Fruit fly (Drosophila melanogaster) whole organism, embryonic: Measurements from ENCODE around the gene Pfas.

Source experiments
- Abd-B ChIP-seq: fragments of 200-800 bp; sonication (Bioruptor generic); optimal IDR thresholded peaks from 2 replicates; lab custom pipeline; 2018; ENCODE audit warnings: missing biosample characterization, mild to moderate bottlenecking, missing genetic modification characterization, moderate library complexity
- Ada2b ChIP-seq: fragments of 200-800 bp; sonication (Bioruptor generic); IDR thresholded peaks from 2 replicates; pipeline ENCODE4 v1.3.6; 2022; ENCODE audit warnings: missing biosample characterization, missing genetic modification characterization
- Asciz ChIP-seq: fragments of 200-800 bp; sonication (Bioruptor generic); optimal IDR thresholded peaks from 2 replicates; lab custom pipeline; 2017; ENCODE audit warnings: missing biosample characterization, mild to moderate bottlenecking, missing genetic modification characterization, missing genetic modification reagents
- CG10267 ChIP-seq: fragments of 200-800 bp; sonication (Bioruptor generic); optimal IDR thresholded peaks from 2 replicates; lab custom pipeline; 2018; ENCODE audit warnings: missing biosample characterization, mild to moderate bottlenecking, missing genetic modification characterization, moderate library complexity
- CG11456 ChIP-seq: fragments of 200-800 bp; sonication (Bioruptor generic); IDR thresholded peaks from 3 replicates; pipeline ENCODE4 v1.3.6; 2022; ENCODE audit warnings: missing biosample characterization, missing genetic modification characterization
- CG11696 ChIP-seq: fragments of 200-800 bp; sonication (Bioruptor generic); IDR thresholded peaks from 2 replicates; pipeline ENCODE4 v1.3.6; 2022; ENCODE audit warnings: missing biosample characterization, missing genetic modification characterization
- CG12391 ChIP-seq: fragments of 200-800 bp; sonication (Bioruptor generic); optimal IDR thresholded peaks from 3 replicates; lab custom pipeline; 2018; ENCODE audit warnings: missing biosample characterization, mild to moderate bottlenecking, missing genetic modification characterization, moderate library complexity
- CG13296 ChIP-seq: fragments of 200-800 bp; sonication (Bioruptor generic); optimal IDR thresholded peaks from 3 replicates; lab custom pipeline; 2018; ENCODE audit warnings: missing biosample characterization, mild to moderate bottlenecking, missing genetic modification characterization
- CG15696 ChIP-seq: fragments of 200-800 bp; sonication (Bioruptor generic); optimal IDR thresholded peaks from 2 replicates; lab custom pipeline; 2019; ENCODE audit warnings: missing biosample characterization, mild to moderate bottlenecking, missing genetic modification characterization, moderate library complexity
- CG1647 ChIP-seq: fragments of 200-800 bp; sonication (Bioruptor generic); optimal IDR thresholded peaks from 3 replicates; lab custom pipeline; 2016; ENCODE audit warnings: missing biosample characterization, missing genetic modification characterization
- CG18476 ChIP-seq: fragments of 200-800 bp; sonication (Bioruptor generic); optimal IDR thresholded peaks from 2 replicates; lab custom pipeline; 2016; ENCODE audit warnings: missing biosample characterization, mild to moderate bottlenecking, missing genetic modification characterization
- CG2116 ChIP-seq: fragments of 200-800 bp; sonication (Bioruptor generic); optimal IDR thresholded peaks from 3 replicates; lab custom pipeline; 2018; ENCODE audit warnings: missing biosample characterization, mild to moderate bottlenecking, missing genetic modification characterization
- CG31441 ChIP-seq: fragments of 200-800 bp; sonication (Bioruptor generic); IDR thresholded peaks from 2 replicates; pipeline ENCODE4 v1.3.6; 2022; ENCODE audit warnings: missing biosample characterization, missing genetic modification characterization
- CG34376 ChIP-seq: fragments of 200-800 bp; sonication (Bioruptor generic); optimal IDR thresholded peaks from 2 replicates; lab custom pipeline; 2018; ENCODE audit warnings: missing biosample characterization, mild to moderate bottlenecking, missing genetic modification characterization
- CG4707 ChIP-seq: fragments of 200-800 bp; sonication (Bioruptor generic); optimal IDR thresholded peaks from 2 replicates; lab custom pipeline; 2018; ENCODE audit warnings: missing biosample characterization, mild to moderate bottlenecking, missing genetic modification characterization, moderate library complexity
- CG7357 ChIP-seq: fragments of 200-800 bp; sonication (Bioruptor generic); IDR thresholded peaks from 3 replicates; pipeline ENCODE4 v1.3.6; 2022; ENCODE audit warnings: missing biosample characterization, missing genetic modification characterization
- Chrac-16 ChIP-seq: fragments of 200-800 bp; sonication (Bioruptor generic); optimal IDR thresholded peaks from 3 replicates; lab custom pipeline; 2016; ENCODE audit warnings: missing biosample characterization, missing genetic modification characterization
- CkIIα-i1 ChIP-seq: fragments of 200-800 bp; sonication (Bioruptor generic); IDR thresholded peaks from 2 replicates; pipeline ENCODE4 v1.3.6; 2022; ENCODE audit warnings: missing biosample characterization, missing genetic modification characterization
- Eip74EF ChIP-seq, 2 experiments: fragments of 200-800 bp in 1 of 2; fragments of >200 bp in 1 of 2; sonication (Bioruptor generic) in 1 of 2; optimal IDR thresholded peaks; 2 replicates each; lab custom pipeline; 2017 to 2019; ENCODE audit warnings: missing biosample characterization in 2 of 2, missing genetic modification characterization in 2 of 2, mild to moderate bottlenecking in 1 of 2, moderate library complexity in 1 of 2
- GATAe ChIP-seq: fragments of 200-800 bp; sonication (Bioruptor generic); conservative IDR thresholded peaks from 2 replicates; pipeline ENCODE4 v1.3.6; 2022; ENCODE audit warnings: missing biosample characterization, missing genetic modification characterization
- HLHmδ ChIP-seq: fragments of 200-800 bp; sonication (Bioruptor generic); optimal IDR thresholded peaks from 2 replicates; lab custom pipeline; 2018; ENCODE audit warnings: missing biosample characterization, mild to moderate bottlenecking, missing genetic modification characterization, moderate library complexity
- Hey ChIP-seq: fragments of 200-800 bp; sonication (Bioruptor generic); optimal IDR thresholded peaks from 3 replicates; lab custom pipeline; 2018; ENCODE audit warnings: missing biosample characterization, mild to moderate bottlenecking, missing genetic modification characterization
- HmgZ ChIP-seq: fragments of 200-800 bp; sonication (Bioruptor generic); optimal IDR thresholded peaks from 2 replicates; lab custom pipeline; 2018; ENCODE audit warnings: missing biosample characterization, mild to moderate bottlenecking, missing genetic modification characterization
- Hmr ChIP-seq: fragments of 200-800 bp; sonication (Bioruptor generic); optimal IDR thresholded peaks from 3 replicates; lab custom pipeline; 2017; ENCODE audit warnings: mild to moderate bottlenecking, missing biosample characterization, missing genetic modification reagents, missing genetic modification characterization
- Hr39 ChIP-seq: fragments of >200 bp; optimal IDR thresholded peaks from 2 replicates; lab custom pipeline; 2017
- Jarid2 ChIP-seq: fragments of 200-800 bp; sonication (Bioruptor generic); optimal IDR thresholded peaks from 3 replicates; lab custom pipeline; 2017; ENCODE audit warnings: mild to moderate bottlenecking, missing biosample characterization, missing genetic modification reagents, missing genetic modification characterization
- MBD-R2 ChIP-seq: fragments of 200-800 bp; sonication (Bioruptor generic); IDR thresholded peaks from 2 replicates; pipeline ENCODE4 v1.3.6; 2022; ENCODE audit warnings: missing biosample characterization, missing genetic modification characterization
- Myb ChIP-seq: fragments of 200-800 bp; sonication (Bioruptor generic); optimal IDR thresholded peaks from 2 replicates; lab custom pipeline; 2016; ENCODE audit warnings: missing biosample characterization, missing genetic modification characterization
- Side ChIP-seq: fragments of 200-800 bp; sonication (Bioruptor generic); optimal IDR thresholded peaks from 2 replicates; lab custom pipeline; 2016; ENCODE audit warnings: missing biosample characterization, missing genetic modification characterization
- Six4 ChIP-seq: fragments of 200-800 bp; sonication (Bioruptor generic); optimal IDR thresholded peaks from 2 replicates; lab custom pipeline; 2016; ENCODE audit warnings: missing biosample characterization, missing genetic modification characterization
- Xbp1 ChIP-seq: fragments of 200-800 bp; sonication (Bioruptor generic); optimal IDR thresholded peaks from 3 replicates; lab custom pipeline; 2016; ENCODE audit warnings: missing biosample characterization, mild to moderate bottlenecking, missing genetic modification characterization
- bsh ChIP-seq, 2 experiments: fragments of 200-800 bp; sonication (Bioruptor generic); optimal IDR thresholded peaks; 2 replicates each; lab custom pipeline; 2017 to 2018; ENCODE audit warnings: mild to moderate bottlenecking in 2 of 2, missing biosample characterization in 2 of 2, missing genetic modification characterization in 2 of 2, moderate library complexity in 1 of 2
- croc ChIP-seq: fragments of 200-800 bp; sonication (Bioruptor generic); conservative IDR thresholded peaks from 3 replicates; pipeline ENCODE4 v1.3.6; 2022; ENCODE audit warnings: missing biosample characterization, missing genetic modification characterization
- crp ChIP-seq, 2 experiments: fragments of 200-800 bp; sonication (Bioruptor generic); optimal IDR thresholded peaks; 2 replicates in 1 of 2; 3 replicates in 1 of 2; lab custom pipeline; 2017; ENCODE audit warnings: missing biosample characterization in 2 of 2, missing genetic modification characterization in 2 of 2, mild to moderate bottlenecking in 1 of 2, moderate library complexity in 1 of 2
- cwo ChIP-seq: fragments of 200-800 bp; sonication (Bioruptor generic); optimal IDR thresholded peaks from 3 replicates; lab custom pipeline; 2017; ENCODE audit warnings: missing biosample characterization, missing genetic modification characterization, mild to moderate bottlenecking, moderate library complexity, missing genetic modification reagents
- dm ChIP-seq: fragments of 200-800 bp; sonication (Bioruptor generic); optimal IDR thresholded peaks from 3 replicates; lab custom pipeline; 2016; ENCODE audit warnings: missing biosample characterization, missing genetic modification characterization
- dmrt11E ChIP-seq: fragments of 200-800 bp; sonication (Bioruptor generic); optimal IDR thresholded peaks from 3 replicates; lab custom pipeline; 2018; ENCODE audit warnings: missing biosample characterization, mild to moderate bottlenecking, missing genetic modification characterization, moderate library complexity
- dmrt99B ChIP-seq: fragments of 200-800 bp; sonication (Bioruptor generic); optimal IDR thresholded peaks from 2 replicates; lab custom pipeline; 2018; ENCODE audit warnings: missing biosample characterization, mild to moderate bottlenecking, missing genetic modification characterization, moderate library complexity
- her ChIP-seq: fragments of 200-800 bp; sonication (Bioruptor generic); optimal IDR thresholded peaks from 2 replicates; lab custom pipeline; 2016; ENCODE audit warnings: missing biosample characterization, missing genetic modification characterization
- insv ChIP-seq, 2 experiments: fragments of 200-800 bp; sonication (Bioruptor generic); optimal IDR thresholded peaks; 3 replicates each; lab custom pipeline; 2016 to 2018; ENCODE audit warnings: missing biosample characterization in 2 of 2, missing genetic modification characterization in 2 of 2
- ken ChIP-seq: fragments of 200-800 bp; sonication (Bioruptor generic); IDR thresholded peaks from 3 replicates; pipeline ENCODE4 v1.3.6; 2022; ENCODE audit warnings: missing biosample characterization, missing genetic modification characterization
- klu ChIP-seq: fragments of 200-800 bp; sonication (Bioruptor generic); IDR thresholded peaks from 2 replicates; pipeline ENCODE4 v1.3.6; 2022; ENCODE audit warnings: missing biosample characterization, missing genetic modification characterization
- knrl ChIP-seq: fragments of 200-800 bp; sonication (Bioruptor generic); IDR thresholded peaks from 3 replicates; pipeline ENCODE4 v1.3.6; 2022; ENCODE audit warnings: missing biosample characterization, missing genetic modification characterization; ENCODE audit not compliant: partially characterized antibody
- shn ChIP-seq: fragments of 200-800 bp; sonication (Bioruptor generic); optimal IDR thresholded peaks from 3 replicates; lab custom pipeline; 2016; ENCODE audit warnings: missing biosample characterization, missing genetic modification characterization
- tap ChIP-seq: fragments of 200-800 bp; optimal IDR thresholded peaks from 3 replicates; lab custom pipeline; 2019; ENCODE audit warnings: missing biosample characterization, mild to moderate bottlenecking, missing genetic modification characterization, moderate library complexity
- trh ChIP-seq: fragments of 200-800 bp; sonication (Bioruptor generic); optimal IDR thresholded peaks from 2 replicates; lab custom pipeline; 2016; ENCODE audit warnings: missing biosample characterization, missing genetic modification characterization
- twi ChIP-seq: fragments of 200-800 bp; optimal IDR thresholded peaks from 2 replicates; lab custom pipeline; 2019; ENCODE audit warnings: missing biosample characterization, mild to moderate bottlenecking, missing genetic modification characterization, moderate library complexity
- vnd ChIP-seq: fragments of 200-800 bp; sonication (Bioruptor generic); IDR thresholded peaks from 3 replicates; pipeline ENCODE4 v1.3.6; 2022; ENCODE audit warnings: missing biosample characterization, missing genetic modification characterization; ENCODE audit not compliant: partially characterized antibody
- zf30C ChIP-seq: fragments of 200-800 bp; sonication (Bioruptor generic); optimal IDR thresholded peaks from 3 replicates; lab custom pipeline; 2018; ENCODE audit warnings: missing biosample characterization, mild to moderate bottlenecking, missing genetic modification characterization

Gene Pfas

DNA sequence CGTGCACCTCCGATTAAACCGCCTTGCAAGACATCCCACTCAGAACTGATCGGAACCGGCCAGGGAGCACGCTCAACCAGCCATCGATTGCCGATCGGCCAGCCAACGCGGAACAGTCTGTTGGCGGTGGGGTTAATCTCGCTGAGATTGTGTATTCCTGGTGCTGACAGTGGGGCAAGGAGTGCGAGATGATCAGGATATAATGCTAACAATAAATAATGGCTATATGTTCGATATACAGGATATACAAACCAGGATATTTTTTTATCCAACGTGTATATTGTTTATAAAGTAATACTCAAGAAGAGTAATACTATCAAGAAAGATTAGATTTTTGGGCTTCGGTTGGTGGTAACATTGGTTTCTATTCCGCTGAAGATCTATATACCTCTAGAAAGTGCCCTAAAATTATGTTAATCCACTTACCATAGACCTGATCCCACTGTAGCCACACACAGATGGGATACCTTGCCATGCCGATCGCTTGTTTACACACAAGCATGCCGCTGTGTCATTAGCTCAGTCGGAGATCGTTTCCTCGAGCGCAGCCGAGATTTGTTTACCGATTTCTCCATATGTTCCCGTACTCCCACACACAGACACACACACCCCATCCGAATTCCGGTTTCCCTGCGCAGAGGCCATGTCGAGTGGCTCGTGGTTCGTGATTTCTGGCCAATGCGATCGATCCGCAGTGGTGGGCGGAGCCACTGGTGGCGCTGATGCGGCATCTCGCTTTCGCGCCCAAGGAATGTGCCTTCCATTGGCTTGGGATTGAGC, 26.3 kb downstream of the Pfas start, which contains the start of gene H2.0 (continued):
- TF ChIP-seq Eip74EF (GFP tag; optimal IDR thresholded peaks at IDR 0.05; lab: Kevin White, UChicago) (no peak), dmrt11E (tag; lab: Kevin White, UChicago) (peak; percentile 68), knrl (GFP tag; lab: Robert Waterston, UW) (no peak), tap (tag; lab: Kevin White, UChicago) (no peak), dm (GFP tag; lab: Kevin White, UChicago) (peak; percentile 5), bsh (GFP tag; optimal IDR thresholded peaks at IDR 0.05; lab: Kevin White, UChicago) (peak; percentile 46 to 47), CG18476 (GFP tag; lab: Kevin White, UChicago) (no peak), klu (GFP tag; lab: Robert Waterston, UW) (no peak), CG31441 (GFP tag; lab: Robert Waterston, UW) (peak; percentile 44), croc (GFP tag; lab: Robert Waterston, UW) (no peak; the same call in 2 of the 3 replicates), ken (GFP tag; lab: Robert Waterston, UW) (no peak), Jarid2 (GFP tag; lab: Kevin White, UChicago) (no peak), zf30C (GFP tag; lab: Kevin White, UChicago) (no peak), shn (GFP tag; lab: Kevin White, UChicago) (peak; percentile 11), HmgZ (tag; lab: Kevin White, UChicago) (no peak), HLHmδ (GFP tag; lab: Kevin White, UChicago) (peak; percentile 79), CG10267 (tag; lab: Kevin White, UChicago) (peak; percentile 27), Asciz (no peak), MBD-R2 (no peak), Six4 (GFP tag; lab: Kevin White, UChicago) (no peak), CG11456 (0 out of 3 replicates have a peak, but pooled peaks have one; percentile 34), Ada2b (GFP tag; lab: Robert Waterston, UW) (no peak), Chrac-16 (GFP tag; lab: Kevin White, UChicago) (peak; percentile 18), crp (GFP tag; optimal IDR thresholded peaks at IDR 0.05; lab: Kevin White, UChicago) (no peak), CG4707 (GFP tag; lab: Kevin White, UChicago) (peak; percentile 1), CG11696 (no peak), CG12391 (tag; lab: Kevin White, UChicago) (peak; percentile 45), Myb (GFP tag; lab: Kevin White, UChicago) (no peak), vnd (no peak), Hey (tag; lab: Kevin White, UChicago) (no peak), CG13296 (GFP tag; lab: Kevin White, UChicago) (no peak), Xbp1 (GFP tag; lab: Kevin White, UChicago) (peak; percentile 22), Hr39 (lab: Kevin White, UChicago) (no peak), CG34376 (GFP tag; lab: Kevin White, UChicago) (no peak), CkIIα-i1 (no peak), CG7357 (no peak), Abd-B (GFP tag; lab: Kevin White, UChicago) (no peak), dmrt99B (tag; lab: Kevin White, UChicago) (no peak), insv (GFP tag; optimal IDR thresholded peaks at IDR 0.05; lab: Kevin White, UChicago) (no peak), Side (GFP tag; lab: Kevin White, UChicago) (no peak), CG15696 (peak; percentile 69), GATAe (no peak), her (GFP tag; lab: Kevin White, UChicago) (no peak), cwo (GFP tag; lab: Kevin White, UChicago) (no peak), trh (GFP tag; lab: Kevin White, UChicago) (no peak), CG2116 (GFP tag; lab: Kevin White, UChicago) (no peak), twi (tag; lab: Kevin White, UChicago) (peak; percentile 94), CG1647 (no peak), Hmr (GFP tag; lab: Kevin White, UChicago) (peak; percentile 1)
